Fruit fly (Drosophila melanogaster) whole organism, adult: ENCODE measurements around the gene Ulp1.

Experiments
- CG1620 ChIP-seq: fragments of 200-800 bp; sonication (Bioruptor generic); optimal IDR thresholded peaks from 2 replicates; lab custom pipeline; 2016; ENCODE audit warnings: missing biosample characterization, missing genetic modification characterization
- Hr96 ChIP-seq: fragments of 200-800 bp; sonication (Bioruptor generic); optimal IDR thresholded peaks from 2 replicates; lab custom pipeline; 2016; ENCODE audit warnings: missing biosample characterization, missing genetic modification characterization
- cnc ChIP-seq, 2 experiments: fragments of >200 bp; optimal IDR thresholded peaks; 2 replicates each; lab custom pipeline; 2017
- toe ChIP-seq: fragments of 200-800 bp; sonication (Bioruptor generic); optimal IDR thresholded peaks from 2 replicates; lab custom pipeline; 2016; ENCODE audit warnings: missing biosample characterization, missing genetic modification characterization

DNA sequence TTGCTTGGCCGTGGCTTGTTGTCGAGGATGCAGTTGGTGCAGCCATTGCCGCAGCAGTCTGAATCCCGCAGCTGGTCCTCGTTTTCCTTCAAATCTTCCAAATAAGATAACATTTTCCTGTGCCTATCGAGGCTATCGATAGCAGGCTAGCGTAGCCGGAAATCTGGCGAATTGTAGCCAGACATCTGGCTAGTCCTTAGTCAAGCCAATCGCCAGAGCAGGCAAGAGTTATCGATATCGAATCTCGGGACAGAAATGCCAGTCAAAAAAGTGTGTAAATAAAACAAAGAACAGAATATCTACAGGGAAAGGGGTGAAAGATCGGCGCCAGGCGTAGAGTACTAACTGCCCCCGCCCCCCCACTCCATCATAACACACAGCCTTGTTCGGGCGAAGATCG lies 14.7 kb downstream of the Ulp1 start, which contains the start of the genes CG7914 and CG14194:
- TF ChIP-seq Hr96 (no peak), toe (GFP tag; lab: Kevin White, UChicago) (no peak), CG1620 (no peak), cnc (optimal IDR thresholded peaks at IDR 0.05; lab: Kevin White, UChicago) (no peak)
